Worm (Caenorhabditis elegans) whole organism, L4/young adult: ENCODE data around the gene K02E10.5.

Source experiments
- W03F9.2 ChIP-seq: fragments of 150-350 bp; optimal IDR thresholded peaks from 2 replicates; lab custom pipeline; 2014; ENCODE audit warnings: missing biosample characterization, missing genetic modification characterization
- dao-5 ChIP-seq: sonication (generic microtip); optimal IDR thresholded peaks from 2 replicates; lab custom pipeline; 2016; ENCODE audit warnings: missing genotype, missing genetic modification characterization, moderate library complexity, missing compliant biosample characterization
- him-1 ChIP-seq: sonication (generic microtip); optimal IDR thresholded peaks from 2 replicates; lab custom pipeline; 2016; ENCODE audit warnings: missing genotype, missing genetic modification reagents, missing genetic modification characterization, missing compliant biosample characterization

- TF ChIP-seq W03F9.2 (tag; lab: Kevin White, UChicago), result no peak
- no peak for TF ChIP-seq him-1 (tag; lab: Kevin White, UChicago)
- no peak for TF ChIP-seq dao-5
These were observed 39.0 kb downstream of the K02E10.5 start for ce11 chrX:2439728-2440127.
